Fruit fly (Drosophila melanogaster) whole organism, wandering third instar larva: ENCODE measurements around the gene Abi.
A peak's percentile ranks its signal among the peaks of the same experiment; 100 is the strongest.

Experiments used
- Abd-B ChIP-seq: fragments of >200 bp; optimal IDR thresholded peaks from 2 replicates; lab custom pipeline; 2017; ENCODE audit warnings: missing biosample characterization, missing genetic modification characterization
- CG32264 ChIP-seq: fragments of 200-800 bp; sonication (Bioruptor generic); optimal IDR thresholded peaks from 2 replicates; lab custom pipeline; 2016; ENCODE audit warnings: missing biosample characterization, missing genetic modification characterization
- CG9705 ChIP-seq: fragments of 200-800 bp; sonication (Bioruptor generic); optimal IDR thresholded peaks from 2 replicates; lab custom pipeline; 2018; ENCODE audit warnings: missing biosample characterization, mild to moderate bottlenecking, missing genetic modification characterization
- Dfd ChIP-seq: fragments of >200 bp; optimal IDR thresholded peaks from 2 replicates; lab custom pipeline; 2017; ENCODE audit warnings: missing biosample characterization, missing genetic modification characterization
- Dif ChIP-seq: fragments of 200-275, 200-300 bp; sonication (Bioruptor generic); optimal IDR thresholded peaks from 2 replicates; lab custom pipeline; 2018; ENCODE audit warnings: missing biosample characterization, missing genetic modification characterization; ENCODE audit not compliant: partially characterized antibody
- GATAd ChIP-seq: sonication (Bioruptor generic); optimal IDR thresholded peaks from 2 replicates; lab custom pipeline; 2016; ENCODE audit warnings: missing biosample characterization, missing genetic modification characterization
- Hnf4 ChIP-seq: fragments of 200-800 bp; sonication (Bioruptor generic); optimal IDR thresholded peaks from 2 replicates; lab custom pipeline; 2016; ENCODE audit warnings: missing biosample characterization, mild to moderate bottlenecking, missing genetic modification characterization
- Hr78 ChIP-seq: fragments of >200 bp; optimal IDR thresholded peaks from 2 replicates; lab custom pipeline; 2017; ENCODE audit warnings: missing biosample characterization, missing genetic modification characterization
- Hr83 ChIP-seq: fragments of 200-300 bp; sonication (Bioruptor generic); optimal IDR thresholded peaks from 2 replicates; lab custom pipeline; 2016; ENCODE audit warnings: missing biosample characterization, mild to moderate bottlenecking, missing genetic modification characterization, moderate library complexity; ENCODE audit not compliant: poor library complexity, severe bottlenecking
- Jra ChIP-seq: sonication (Bioruptor generic); optimal IDR thresholded peaks from 2 replicates; lab custom pipeline; 2016; ENCODE audit warnings: missing biosample characterization, missing genetic modification characterization
- N ChIP-seq: fragments of >200 bp; optimal IDR thresholded peaks from 2 replicates; lab custom pipeline; 2018; ENCODE audit warnings: missing biosample characterization, missing external identifiers, missing genetic modification characterization
- OdsH ChIP-seq: fragments of 200-800 bp; sonication (Bioruptor generic); optimal IDR thresholded peaks from 2 replicates; lab custom pipeline; 2016; ENCODE audit warnings: missing biosample characterization, mild to moderate bottlenecking, missing genetic modification characterization
- Rel ChIP-seq, 2 experiments: fragments of 200-800 bp; sonication (Bioruptor generic) in 1 of 2; optimal IDR thresholded peaks; 2 replicates in 1 of 2; 3 replicates in 1 of 2; lab custom pipeline; 2016 to 2019; ENCODE audit warnings: mild to moderate bottlenecking in 2 of 2, missing biosample characterization in 2 of 2, missing genetic modification characterization in 2 of 2, moderate library complexity in 1 of 2
- Vsx2 ChIP-seq: fragments of 200-300, 225-300 bp; sonication (Bioruptor generic); optimal IDR thresholded peaks from 2 replicates; lab custom pipeline; 2018; ENCODE audit warnings: missing biosample characterization, missing genetic modification characterization; ENCODE audit not compliant: partially characterized antibody
- br ChIP-seq: fragments of 200-800 bp; sonication (Bioruptor generic); optimal IDR thresholded peaks from 2 replicates; lab custom pipeline; 2016; ENCODE audit warnings: missing biosample characterization, missing genetic modification characterization
- brk ChIP-seq: fragments of 200-800 bp; sonication (Bioruptor generic); optimal IDR thresholded peaks from 2 replicates; lab custom pipeline; 2016; ENCODE audit warnings: missing biosample characterization, mild to moderate bottlenecking, missing genetic modification characterization
- dl ChIP-seq, 2 experiments: fragments of 175-275, 200-275 bp in 1 of 2; fragments of 200-275 bp in 1 of 2; sonication (Bioruptor generic); optimal IDR thresholded peaks; lab custom pipeline; 2018; ENCODE audit warnings: mild to moderate bottlenecking in 2 of 2, missing biosample characterization in 2 of 2, missing genetic modification characterization in 2 of 2, moderate library complexity in 2 of 2; ENCODE audit not compliant: partially characterized antibody in 2 of 2, insufficient read depth in 1 of 2
- dsf ChIP-seq: sonication (Bioruptor generic); optimal IDR thresholded peaks from 2 replicates; lab custom pipeline; 2016; ENCODE audit warnings: missing biosample characterization, missing genetic modification characterization, borderline replicate concordance
- foxo ChIP-seq, 2 experiments: fragments of 200-800 bp; sonication (Bioruptor generic); optimal IDR thresholded peaks; 2 replicates in 1 of 2; 3 replicates in 1 of 2; lab custom pipeline; 2016 to 2017; ENCODE audit warnings: missing biosample characterization in 2 of 2, missing genetic modification characterization in 2 of 2
- fru ChIP-seq: fragments of 200-800 bp; sonication (Bioruptor generic); optimal IDR thresholded peaks from 3 replicates; lab custom pipeline; 2016; ENCODE audit warnings: missing biosample characterization, mild to moderate bottlenecking, missing genetic modification characterization
- h ChIP-seq: fragments of 200-800 bp; sonication (Bioruptor generic); optimal IDR thresholded peaks from 3 replicates; lab custom pipeline; 2016; ENCODE audit warnings: missing biosample characterization, mild to moderate bottlenecking, missing genetic modification characterization
- lola ChIP-seq: fragments of >200 bp; optimal IDR thresholded peaks from 2 replicates; lab custom pipeline; 2017; ENCODE audit warnings: missing biosample characterization, missing genetic modification characterization
- pan ChIP-seq: fragments of >200 bp; optimal IDR thresholded peaks from 2 replicates; lab custom pipeline; 2017
- rgr ChIP-seq: fragments of 200-800 bp; sonication (Bioruptor generic); optimal IDR thresholded peaks from 3 replicates; lab custom pipeline; 2016; ENCODE audit warnings: missing biosample characterization, mild to moderate bottlenecking, missing genetic modification characterization
- sage ChIP-seq: fragments of 200-800 bp; sonication (Bioruptor generic); optimal IDR thresholded peaks from 2 replicates; lab custom pipeline; 2016; ENCODE audit warnings: missing biosample characterization, mild to moderate bottlenecking, missing genetic modification characterization
- sv ChIP-seq: fragments of 200-800 bp; sonication (Bioruptor generic); optimal IDR thresholded peaks from 3 replicates; lab custom pipeline; 2016; ENCODE audit warnings: missing biosample characterization, missing genetic modification characterization
- tai ChIP-seq: sonication (Bioruptor generic); optimal IDR thresholded peaks from 2 replicates; lab custom pipeline; 2016; ENCODE audit warnings: missing biosample characterization, missing genetic modification characterization
- usp ChIP-seq: fragments of >200 bp; optimal IDR thresholded peaks from 2 replicates; lab custom pipeline; 2017; ENCODE audit warnings: missing biosample characterization, missing genetic modification characterization
- woc ChIP-seq: sonication (Bioruptor generic); optimal IDR thresholded peaks from 2 replicates; lab custom pipeline; 2016; ENCODE audit warnings: missing biosample characterization, mild to moderate bottlenecking, missing genetic modification characterization

Abi gene

DNA sequence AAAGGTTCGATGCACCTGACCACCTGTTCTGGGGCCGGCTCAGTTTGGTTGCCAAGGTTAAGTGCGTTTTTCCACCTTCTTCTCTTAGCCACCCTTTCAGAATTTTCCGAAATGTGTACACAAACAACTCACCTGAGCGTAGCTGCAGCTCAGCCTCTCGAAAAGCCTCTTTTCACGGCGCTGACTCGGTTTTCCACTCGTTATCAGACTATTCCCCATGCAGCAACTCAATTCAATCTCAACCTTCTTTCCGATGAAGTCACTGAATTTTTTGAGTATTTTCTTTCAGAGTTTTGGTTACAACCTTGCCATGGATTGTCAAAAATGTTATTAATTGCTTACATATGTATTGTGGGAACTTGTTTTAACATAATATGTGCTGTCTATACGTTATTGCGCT lies 14.6 kb downstream of the Abi start:
- no peak for TF ChIP-seq pan (lab: Kevin White, UChicago)
- TF ChIP-seq Dif (GFP tag; lab: Kevin White, UChicago) = no peak

dm6 chr3R:14103022-14103421 lies 19.2 kb downstream of the Abi start, which contains the start of gene PK1-R:
Gene PK1-R, minus strand, starts transcription at chr3R:14103122.
- TF ChIP-seq GATAd (GFP tag; lab: Kevin White, UChicago) = no peak
- TF ChIP-seq, all 38 proteins: peak for 0

DNA sequence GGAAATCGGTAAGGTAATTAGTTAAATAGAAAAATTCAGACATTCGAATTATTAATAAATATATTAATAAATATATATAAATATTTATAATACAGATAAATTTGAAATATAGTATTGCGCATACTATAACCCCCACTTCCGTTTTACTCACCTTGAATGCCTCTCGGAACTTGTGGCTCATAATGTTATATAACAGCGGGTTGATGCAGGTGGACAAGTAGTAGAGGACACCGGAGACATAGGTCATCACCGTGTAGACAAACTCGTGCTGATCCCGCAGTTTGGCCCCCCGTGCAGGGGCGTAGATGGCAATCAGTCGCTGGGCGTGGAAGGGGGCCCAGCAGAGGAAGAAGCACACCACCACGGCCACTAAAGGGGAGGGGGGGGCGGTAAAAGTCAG lies 21.3 kb downstream of the Abi start:
- TF ChIP-seq Dif (GFP tag; lab: Kevin White, UChicago) (no peak), fru (no peak), sage (no peak), woc (GFP tag; lab: Kevin White, UChicago) (no peak), Dfd (GFP tag; lab: Kevin White, UChicago) (no peak), Rel (GFP tag; optimal IDR thresholded peaks at IDR 0.05; lab: Kevin White, UChicago) (no peak), Rel (tag; optimal IDR thresholded peaks at IDR 0.05; lab: Kevin White, UChicago) (no peak), foxo (GFP tag; optimal IDR thresholded peaks at IDR 0.05; lab: Kevin White, UChicago) (no peak), dl (GFP tag; optimal IDR thresholded peaks at IDR 0.05; lab: Kevin White, UChicago; ENCODE audit: insufficient read depth in 1 of 2, partially characterized antibody in 2 of 2) (no peak), CG32264 (no peak), Jra (GFP tag; lab: Kevin White, UChicago) (no peak), Hr78 (GFP tag; lab: Kevin White, UChicago) (no peak), Hr83 (GFP tag; lab: Kevin White, UChicago) (no peak), h (no peak), brk (GFP tag; lab: Kevin White, UChicago) (no peak), sv (GFP tag; lab: Kevin White, UChicago) (no peak), rgr (GFP tag; lab: Kevin White, UChicago) (no peak)

dm6 chr3R:14098527-14099109 lies 23.6 kb downstream of the Abi start:
- TF ChIP-seq GATAd (GFP tag; lab: Kevin White, UChicago) (no peak), Dif (GFP tag; lab: Kevin White, UChicago) (peak; percentile 48), Vsx2 (peak; percentile 57), tai (GFP tag; lab: Kevin White, UChicago) (peak; percentile 3), woc (GFP tag; lab: Kevin White, UChicago) (no peak), Jra (GFP tag; lab: Kevin White, UChicago) (no peak)

DNA sequence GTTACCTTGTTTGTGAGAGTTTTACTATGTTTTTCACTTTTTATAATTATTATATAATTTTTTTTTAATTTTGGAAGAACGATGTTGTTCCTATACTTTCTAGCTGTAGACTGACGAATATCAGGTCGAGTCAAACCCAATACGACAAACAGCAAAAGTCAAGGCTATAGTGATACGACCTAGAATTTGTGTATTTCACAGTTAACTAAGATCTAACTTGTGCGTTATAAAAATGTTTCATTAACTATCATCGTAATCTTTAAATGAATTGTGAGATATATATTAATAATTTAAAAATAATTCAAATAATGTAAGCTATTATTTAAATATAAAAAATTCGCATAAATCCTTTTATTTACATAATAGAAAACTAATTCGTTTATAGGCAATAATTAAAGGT lies 24.2 kb downstream of the Abi start, which contains the start of gene CG9920:
Gene CG9920 (minus strand): TSS at position 101 of the 400 bp plus-strand sequence.
- no peak for TF ChIP-seq CG9705 (GFP tag; lab: Kevin White, UChicago)
- TF ChIP-seq Hr83 (GFP tag; lab: Kevin White, UChicago) = no peak
- no peak for TF ChIP-seq dsf (GFP tag; lab: Kevin White, UChicago)
- TF ChIP-seq Jra (GFP tag; lab: Kevin White, UChicago) = no peak
- TF ChIP-seq foxo (GFP tag; optimal IDR thresholded peaks at IDR 0.05; lab: Kevin White, UChicago) = no peak
- no peak for TF ChIP-seq br (GFP tag; lab: Kevin White, UChicago)
- no peak for TF ChIP-seq sage
- no peak for TF ChIP-seq fru
- no peak for TF ChIP-seq sv (GFP tag; lab: Kevin White, UChicago)
- TF ChIP-seq N (GFP tag; lab: Kevin White, UChicago) = no peak
- no peak for TF ChIP-seq CG32264
- no peak for TF ChIP-seq Abd-B (GFP tag; lab: Kevin White, UChicago)
- TF ChIP-seq lola (GFP tag; lab: Kevin White, UChicago) = no peak
- TF ChIP-seq usp (GFP tag; lab: Kevin White, UChicago) = no peak
- no peak for TF ChIP-seq Hnf4
- TF ChIP-seq brk (GFP tag; lab: Kevin White, UChicago) = no peak
- no peak for TF ChIP-seq OdsH (GFP tag; lab: Kevin White, UChicago)
